Worm (Caenorhabditis elegans) whole organism, L4/young adult: Measurements from ENCODE around the gene D2096.13.

Experiments
- W03F9.2 ChIP-seq: fragments of 150-350 bp; optimal IDR thresholded peaks from 2 replicates; lab custom pipeline; 2014; ENCODE audit warnings: missing biosample characterization, missing genetic modification characterization
- dao-5 ChIP-seq: sonication (generic microtip); optimal IDR thresholded peaks from 2 replicates; lab custom pipeline; 2016; ENCODE audit warnings: missing genotype, missing genetic modification characterization, moderate library complexity, missing compliant biosample characterization
- him-1 ChIP-seq: sonication (generic microtip); optimal IDR thresholded peaks from 2 replicates; lab custom pipeline; 2016; ENCODE audit warnings: missing genotype, missing genetic modification reagents, missing genetic modification characterization, missing compliant biosample characterization

DNA sequence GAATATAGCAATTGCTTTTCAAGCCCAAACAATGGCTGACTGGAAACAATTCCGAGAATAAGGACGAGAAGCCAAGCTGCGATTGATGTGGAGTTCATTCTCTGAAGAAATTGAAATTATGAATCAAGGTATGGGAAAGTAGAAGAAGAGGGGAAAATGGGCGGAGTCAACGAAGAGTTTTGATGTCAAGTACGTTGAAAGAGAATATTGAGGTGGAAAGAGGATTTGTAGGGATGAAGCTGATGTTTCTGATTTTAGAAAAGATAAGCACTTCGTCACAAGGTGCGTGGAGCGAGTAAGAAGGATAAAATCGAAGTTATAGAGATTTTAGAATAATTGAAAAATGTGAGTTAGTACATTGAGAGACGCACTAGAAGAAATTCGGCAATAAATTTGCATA lies 24.3 kb upstream of the D2096.13 start, which contains the start of gene D2096.9:
- TF ChIP-seq him-1 (tag; lab: Kevin White, UChicago) = no peak
- TF ChIP-seq dao-5 (tag; lab: Kevin White, UChicago) = no peak
- no peak for TF ChIP-seq W03F9.2 (tag; lab: Kevin White, UChicago)
